Worm (Caenorhabditis elegans): ENCODE results near the gene C54D10.10.

DNA sequence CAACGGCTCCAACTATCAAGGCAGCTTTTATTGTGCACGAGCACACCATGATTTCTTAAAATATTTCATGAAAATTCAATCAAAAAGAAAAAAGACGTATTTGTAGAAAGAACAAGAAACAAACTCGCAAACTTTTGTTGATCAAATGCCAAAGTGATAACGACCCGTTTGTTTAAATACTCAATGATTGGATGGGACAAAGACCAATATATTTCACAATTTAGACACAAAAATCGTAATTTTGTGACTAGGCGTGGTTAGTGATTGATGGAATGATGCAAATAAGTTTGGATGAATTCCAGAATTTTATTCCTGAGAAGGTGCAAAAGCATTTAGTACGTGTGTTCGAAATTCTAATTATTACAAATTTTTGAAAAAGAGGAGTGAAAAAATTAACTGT, 34.1 kb downstream of the C54D10.10 start, which contains the start of gene cdr-2:
- TF ChIP-seq hmg-4 (GFP tag; optimal IDR thresholded peaks at IDR 0.05) (no peak), scrt-1 (GFP tag; IDR thresholded peaks at IDR 0.05) (no peak), tra-4 (tag; optimal IDR thresholded peaks at IDR 0.05) (no peak), ama-1 (optimal IDR thresholded peaks at IDR 0.05) (no peak), tbx-11 (GFP tag; IDR thresholded peaks at IDR 0.05) (no peak), tbx-37 (GFP tag; conservative IDR thresholded peaks at IDR 0.05) (no peak), B0310.2 (tag; optimal IDR thresholded peaks at IDR 0.05) (no peak)
